Fruit fly (Drosophila melanogaster): ENCODE measurements around the gene Hex-t2.

The Hex-t2 gene

dm6 chr3R:26485240-26485865, 34.9 kb downstream of the Hex-t2 start:
- TF ChIP-seq dmrt93B (GFP tag; optimal IDR thresholded peaks at IDR 0.05) (no peak), CG32264 (GFP tag; optimal IDR thresholded peaks at IDR 0.05) (no peak), foxo (GFP tag; optimal IDR thresholded peaks at IDR 0.05) (no peak), usp (GFP tag; optimal IDR thresholded peaks at IDR 0.05) (no peak), Dif (GFP tag; optimal IDR thresholded peaks at IDR 0.05; ENCODE audit: partially characterized antibody) (no peak), Myc (optimal IDR thresholded peaks at IDR 0.05) (no peak)

- TF ChIP-seq ey (GFP tag; optimal IDR thresholded peaks at IDR 0.05) (peak; percentile 31), N (GFP tag; optimal IDR thresholded peaks at IDR 0.05) (no peak), Mio (GFP tag; optimal IDR thresholded peaks at IDR 0.05) (no peak), Dif (GFP tag; optimal IDR thresholded peaks at IDR 0.05; ENCODE audit: partially characterized antibody) (no peak), dl (GFP tag; optimal IDR thresholded peaks at IDR 0.05; ENCODE audit: insufficient read depth in 1 of 2, partially characterized antibody in 2 of 2) (no peak), sv (GFP tag; optimal IDR thresholded peaks at IDR 0.05) (no peak), Sp1 (GFP tag; optimal IDR thresholded peaks at IDR 0.05) (peak; percentile 18), foxo (GFP tag; optimal IDR thresholded peaks at IDR 0.05) (peak in 1 of 2 experiments; percentile 48), Hr83 (GFP tag; optimal IDR thresholded peaks at IDR 0.05; ENCODE audit: poor library complexity, severe bottlenecking) (no peak), psq (GFP tag; optimal IDR thresholded peaks at IDR 0.05) (peak; percentile 6), OdsH (GFP tag; optimal IDR thresholded peaks at IDR 0.05) (peak; percentile 3), h (GFP tag; optimal IDR thresholded peaks at IDR 0.05) (peak; percentile 55), Hr78 (GFP tag; optimal IDR thresholded peaks at IDR 0.05) (no peak), HLH106 (tag; optimal IDR thresholded peaks at IDR 0.05) (peak; percentile 31), CrebA (GFP tag; optimal IDR thresholded peaks at IDR 0.05; ENCODE audit: borderline replicate concordance) (no peak), CG9705 (GFP tag; optimal IDR thresholded peaks at IDR 0.05) (no peak), rgr (GFP tag; optimal IDR thresholded peaks at IDR 0.05) (no peak), jim (GFP tag; optimal IDR thresholded peaks at IDR 0.05) (no peak), Abd-B (GFP tag; optimal IDR thresholded peaks at IDR 0.05) (no peak), dsf (GFP tag; optimal IDR thresholded peaks at IDR 0.05; ENCODE audit: borderline replicate concordance) (no peak), fru (GFP tag; optimal IDR thresholded peaks at IDR 0.05) (peak; percentile 36), Hnf4 (GFP tag; optimal IDR thresholded peaks at IDR 0.05) (peak; percentile 2), usp (GFP tag; optimal IDR thresholded peaks at IDR 0.05) (no peak)
These were observed 39.0 kb downstream of the Hex-t2 start for dm6 chr3R:26489456-26489855.

- TF ChIP-seq HLH106 (tag; optimal IDR thresholded peaks at IDR 0.05) (peak; percentile 1), psq (GFP tag; optimal IDR thresholded peaks at IDR 0.05) (no peak), Dif (GFP tag; optimal IDR thresholded peaks at IDR 0.05; ENCODE audit: partially characterized antibody) (no peak), tai (GFP tag; optimal IDR thresholded peaks at IDR 0.05) (no peak), ey (GFP tag; optimal IDR thresholded peaks at IDR 0.05) (no peak)
These were observed 43.8 kb downstream of the Hex-t2 start for dm6 chr3R:26494247-26494646.

dm6 chr3R:26496356-26496755, 45.9 kb downstream of the Hex-t2 start:
- TF ChIP-seq GATAd (GFP tag; optimal IDR thresholded peaks at IDR 0.05) (no peak), HLH106 (tag; optimal IDR thresholded peaks at IDR 0.05) (peak; percentile 1), foxo (GFP tag; optimal IDR thresholded peaks at IDR 0.05) (peak in 1 of 2 experiments; percentile 38), Hr83 (GFP tag; optimal IDR thresholded peaks at IDR 0.05; ENCODE audit: poor library complexity, severe bottlenecking) (no peak), CrebA (GFP tag; optimal IDR thresholded peaks at IDR 0.05; ENCODE audit: borderline replicate concordance) (no peak), CG9705 (GFP tag; optimal IDR thresholded peaks at IDR 0.05) (no peak), Mio (GFP tag; optimal IDR thresholded peaks at IDR 0.05) (no peak), woc (GFP tag; optimal IDR thresholded peaks at IDR 0.05) (no peak), fru (GFP tag; optimal IDR thresholded peaks at IDR 0.05) (peak; percentile 36), sage (GFP tag; optimal IDR thresholded peaks at IDR 0.05) (no peak), h (GFP tag; optimal IDR thresholded peaks at IDR 0.05) (peak; percentile 35), sv (GFP tag; optimal IDR thresholded peaks at IDR 0.05) (no peak), CG32264 (GFP tag; optimal IDR thresholded peaks at IDR 0.05) (no peak)

dm6 chr3R:26499136-26499535, 48.7 kb downstream of the Hex-t2 start:
- TF ChIP-seq N (GFP tag; optimal IDR thresholded peaks at IDR 0.05) (no peak), Mio (GFP tag; optimal IDR thresholded peaks at IDR 0.05) (peak; percentile 9), Sp1 (GFP tag; optimal IDR thresholded peaks at IDR 0.05) (peak; percentile 86), HLH106 (tag; optimal IDR thresholded peaks at IDR 0.05) (peak; percentile 83), h (GFP tag; optimal IDR thresholded peaks at IDR 0.05) (peak; percentile 87), CG32264 (GFP tag; optimal IDR thresholded peaks at IDR 0.05) (peak; percentile 44), Jra (GFP tag; optimal IDR thresholded peaks at IDR 0.05) (peak; percentile 55), ey (GFP tag; optimal IDR thresholded peaks at IDR 0.05) (peak; percentile 83), psq (GFP tag; optimal IDR thresholded peaks at IDR 0.05) (peak; percentile 69), brk (GFP tag; optimal IDR thresholded peaks at IDR 0.05) (peak; percentile 72), CG9705 (GFP tag; optimal IDR thresholded peaks at IDR 0.05) (peak; percentile 67), Hnf4 (GFP tag; optimal IDR thresholded peaks at IDR 0.05) (peak; percentile 78), usp (GFP tag; optimal IDR thresholded peaks at IDR 0.05) (no peak), Rel (GFP tag; optimal IDR thresholded peaks at IDR 0.05) (no peak), Rel (tag; optimal IDR thresholded peaks at IDR 0.05) (peak; percentile 48), br (GFP tag; optimal IDR thresholded peaks at IDR 0.05) (peak; percentile 79), OdsH (GFP tag; optimal IDR thresholded peaks at IDR 0.05) (peak; percentile 77), woc (GFP tag; optimal IDR thresholded peaks at IDR 0.05) (peak; percentile 69), foxo (GFP tag; optimal IDR thresholded peaks at IDR 0.05) (peak in 1 of 2 experiments; percentile 87), Dif (GFP tag; optimal IDR thresholded peaks at IDR 0.05; ENCODE audit: partially characterized antibody) (no peak), pan (optimal IDR thresholded peaks at IDR 0.05) (no peak), dmrt93B (GFP tag; optimal IDR thresholded peaks at IDR 0.05) (peak; percentile 66), rgr (GFP tag; optimal IDR thresholded peaks at IDR 0.05) (peak; percentile 85), tai (GFP tag; optimal IDR thresholded peaks at IDR 0.05) (peak; percentile 68), GATAd (GFP tag; optimal IDR thresholded peaks at IDR 0.05) (no peak), sage (GFP tag; optimal IDR thresholded peaks at IDR 0.05) (peak; percentile 54), dl (GFP tag; optimal IDR thresholded peaks at IDR 0.05; ENCODE audit: insufficient read depth in 1 of 2, partially characterized antibody in 2 of 2) (no peak), fru (GFP tag; optimal IDR thresholded peaks at IDR 0.05) (peak; percentile 85)

Measured in whole organism, wandering third instar larva.